Fruit fly (Drosophila melanogaster): ENCODE measurements around the gene CG3698.

CG3698 gene

dm6 chr3L:20826950-20827910 is 29.1 kb upstream of the CG3698 start (continued):
- TF ChIP-seq Optix (GFP tag; IDR thresholded peaks at IDR 0.05) (no peak), ind (GFP tag; optimal IDR thresholded peaks at IDR 0.05) (peak; percentile 35), Taf1 (GFP tag; IDR thresholded peaks at IDR 0.05) (0 out of 2 replicates have a peak, but pooled peaks have one; percentile 12), Lim3 (GFP tag; IDR thresholded peaks at IDR 0.05) (no peak), crc (GFP tag; optimal IDR thresholded peaks at IDR 0.05) (no peak), CG11456 (GFP tag; IDR thresholded peaks at IDR 0.05) (no peak), her (GFP tag; optimal IDR thresholded peaks at IDR 0.05) (no peak), CG12219 (GFP tag; optimal IDR thresholded peaks at IDR 0.05) (no peak), CG10366 (GFP tag; IDR thresholded peaks at IDR 0.05) (no peak), tgo (GFP tag; IDR thresholded peaks at IDR 0.05) (peak; percentile 43; the same call in 1 of the 3 replicates), CG17361 (GFP tag; IDR thresholded peaks at IDR 0.05) (peak; percentile 44; the same call in 1 of the 3 replicates), zf30C (GFP tag; optimal IDR thresholded peaks at IDR 0.05) (no peak), fd102C (GFP tag; optimal IDR thresholded peaks at IDR 0.05) (no peak), CG9817 (tag; optimal IDR thresholded peaks at IDR 0.05) (peak; percentile 45), lbe (GFP tag; optimal IDR thresholded peaks at IDR 0.05) (no peak), D19A (tag; optimal IDR thresholded peaks at IDR 0.05) (no peak), ken (GFP tag; IDR thresholded peaks at IDR 0.05) (no peak), sisA (GFP tag; IDR thresholded peaks at IDR 0.05) (no peak), disco-r (GFP tag; optimal IDR thresholded peaks at IDR 0.05) (no peak), prd (optimal IDR thresholded peaks at IDR 0.05) (no peak), prd (GFP tag; IDR thresholded peaks at IDR 0.05) (no peak), Camta (GFP tag; optimal IDR thresholded peaks at IDR 0.05) (no peak), ssp (GFP tag; IDR thresholded peaks at IDR 0.05) (no peak), Hmr (GFP tag; optimal IDR thresholded peaks at IDR 0.05) (peak; percentile 34), CG7357 (GFP tag; IDR thresholded peaks at IDR 0.05) (no peak), CG3281 (GFP tag; optimal IDR thresholded peaks at IDR 0.05) (peak; percentile 53), sqz (GFP tag; optimal IDR thresholded peaks at IDR 0.05) (no peak), btn (GFP tag; optimal IDR thresholded peaks at IDR 0.05) (no peak), salm (tag; optimal IDR thresholded peaks at IDR 0.05) (no peak), Oaz (GFP tag; IDR thresholded peaks at IDR 0.05) (no peak), esg (GFP tag; conservative IDR thresholded peaks at IDR 0.05) (peak; percentile 28; the same call in 1 of the 2 replicates), dmrt99B (tag; optimal IDR thresholded peaks at IDR 0.05) (no peak), HLH4C (GFP tag; IDR thresholded peaks at IDR 0.05; ENCODE audit: partially characterized antibody) (no peak), Oli (tag; optimal IDR thresholded peaks at IDR 0.05) (peak; percentile 12), ab (GFP tag; optimal IDR thresholded peaks at IDR 0.05) (no peak), D (optimal IDR thresholded peaks at IDR 0.05) (no peak), D (GFP tag; optimal IDR thresholded peaks at IDR 0.05) (no peak), fd3F (GFP tag; optimal IDR thresholded peaks at IDR 0.05) (peak; percentile 0), tx (GFP tag; optimal IDR thresholded peaks at IDR 0.05) (no peak), B-H1 (GFP tag; IDR thresholded peaks at IDR 0.05) (peak; percentile 30; the same call in 1 of the 3 replicates), Atf6 (GFP tag; IDR thresholded peaks at IDR 0.05) (peak; percentile 55; the same call in 1 of the 2 replicates), Jarid2 (GFP tag; optimal IDR thresholded peaks at IDR 0.05) (no peak), Sox102F (GFP tag; optimal IDR thresholded peaks at IDR 0.05) (peak; percentile 26), Ptx1 (GFP tag; IDR thresholded peaks at IDR 0.05) (peak; percentile 65; the same call in 1 of the 2 replicates), CG31388 (GFP tag; optimal IDR thresholded peaks at IDR 0.05) (no peak), Ravus (GFP tag; IDR thresholded peaks at IDR 0.05) (no peak), CG18599 (GFP tag; optimal IDR thresholded peaks at IDR 0.05) (no peak), CG6813 (GFP tag; optimal IDR thresholded peaks at IDR 0.05) (no peak), CkIIα-i1 (GFP tag; IDR thresholded peaks at IDR 0.05) (no peak), Pdp1 (GFP tag; optimal IDR thresholded peaks at IDR 0.05) (peak in 1 of 2 experiments; percentile 10)

Measured in whole organism, embryonic.